Worm (Caenorhabditis elegans) whole organism, mixed stage, embryonic: Measurements from ENCODE around the gene mys-1.
A peak's percentile ranks its signal among the peaks of the same experiment; 100 is the strongest.

Source experiments
- M03D4.4 ChIP-seq: sonication (generic microtip); optimal IDR thresholded peaks from 2 replicates; lab custom pipeline; 2017; ENCODE audit warnings: mild to moderate bottlenecking, missing genetic modification characterization, missing compliant biosample characterization
- bed-3 ChIP-seq: fragments of 200-800 bp; sonication (Bioruptor generic); optimal IDR thresholded peaks from 3 replicates; lab custom pipeline; 2018; ENCODE audit warnings: mild to moderate bottlenecking, missing genetic modification characterization, moderate library complexity, missing compliant biosample characterization
- blmp-1 ChIP-seq: fragments of 150-350 bp; optimal IDR thresholded peaks from 2 replicates; lab custom pipeline; 2014; ENCODE audit warnings: missing biosample characterization, missing genetic modification characterization
- ceh-39 ChIP-seq: fragments of 150-350 bp; optimal IDR thresholded peaks from 2 replicates; lab custom pipeline; 2014; ENCODE audit warnings: missing biosample characterization, missing genetic modification characterization
- ceh-43 ChIP-seq: fragments of 200-800 bp; sonication (Bioruptor generic); optimal IDR thresholded peaks from 2 replicates; lab custom pipeline; 2018; ENCODE audit warnings: mild to moderate bottlenecking, missing genetic modification characterization, moderate library complexity, missing compliant biosample characterization
- ceh-83 ChIP-seq: fragments of 200-800 bp; sonication (Bioruptor generic); optimal IDR thresholded peaks from 2 replicates; lab custom pipeline; 2018; ENCODE audit warnings: mild to moderate bottlenecking, missing genetic modification characterization, missing compliant biosample characterization
- ces-1 ChIP-seq: fragments of 150-350 bp; optimal IDR thresholded peaks from 2 replicates; lab custom pipeline; 2014; ENCODE audit warnings: missing biosample characterization, missing genetic modification reagents, missing genetic modification characterization
- cnd-1 ChIP-seq: fragments of 200-800 bp; sonication (Bioruptor generic); optimal IDR thresholded peaks from 2 replicates; lab custom pipeline; 2018; ENCODE audit warnings: mild to moderate bottlenecking, missing genetic modification characterization, missing compliant biosample characterization
- drap-1 ChIP-seq: fragments of 200-800 bp; sonication (Bioruptor generic); optimal IDR thresholded peaks from 3 replicates; lab custom pipeline; 2018; ENCODE audit warnings: mild to moderate bottlenecking, missing genetic modification characterization, missing compliant biosample characterization
- elt-1 ChIP-seq: sonication (generic microtip); optimal IDR thresholded peaks from 2 replicates; lab custom pipeline; 2017; ENCODE audit warnings: missing genetic modification characterization, mild to moderate bottlenecking, missing compliant biosample characterization, antibody characterized with exemption, moderate library complexity, borderline replicate concordance; ENCODE audit not compliant: insufficient read depth
- elt-3 ChIP-seq: fragments of 150-350 bp; optimal IDR thresholded peaks from 2 replicates; lab custom pipeline; 2014; ENCODE audit warnings: missing biosample characterization, missing genetic modification characterization
- flh-1 ChIP-seq: fragments of 200-800 bp; sonication (Bioruptor generic); optimal IDR thresholded peaks from 2 replicates; lab custom pipeline; 2018; ENCODE audit warnings: mild to moderate bottlenecking, missing genetic modification characterization, moderate library complexity, missing compliant biosample characterization
- ham-2 ChIP-seq: fragments of 200-800 bp; sonication (Bioruptor generic); optimal IDR thresholded peaks from 2 replicates; lab custom pipeline; 2018; ENCODE audit warnings: mild to moderate bottlenecking, missing genetic modification characterization, missing compliant biosample characterization
- hlh-1 ChIP-seq: fragments of 150-350 bp; optimal IDR thresholded peaks from 2 replicates; lab custom pipeline; 2014; ENCODE audit warnings: missing biosample characterization, missing genetic modification reagents, missing genetic modification characterization
- lin-13 ChIP-seq: fragments of 150-350 bp; optimal IDR thresholded peaks from 2 replicates; lab custom pipeline; 2014; ENCODE audit warnings: missing biosample characterization, missing genetic modification characterization
- lin-32 ChIP-seq: fragments of 200-800 bp; sonication (Bioruptor generic); optimal IDR thresholded peaks from 2 replicates; lab custom pipeline; 2018; ENCODE audit warnings: mild to moderate bottlenecking, missing genetic modification characterization, missing compliant biosample characterization
- lsy-2 ChIP-seq: fragments of 150-350 bp; optimal IDR thresholded peaks from 2 replicates; lab custom pipeline; 2014; ENCODE audit warnings: missing biosample characterization, missing genetic modification characterization
- mab-5 ChIP-seq: fragments of 150-350 bp; optimal IDR thresholded peaks from 2 replicates; lab custom pipeline; 2014; ENCODE audit warnings: missing biosample characterization, missing genetic modification characterization
- mep-1 ChIP-seq: fragments of 150-350 bp; optimal IDR thresholded peaks from 2 replicates; lab custom pipeline; 2017; ENCODE audit warnings: missing biosample characterization, missing genetic modification reagents, missing genetic modification characterization, inconsistent platforms
- mls-2 ChIP-seq: sonication (generic microtip); optimal IDR thresholded peaks from 2 replicates; lab custom pipeline; 2016; ENCODE audit warnings: mild to moderate bottlenecking, missing genetic modification characterization, moderate library complexity, missing compliant biosample characterization
- nhr-12 ChIP-seq: fragments of 150-350 bp; optimal IDR thresholded peaks from 2 replicates; lab custom pipeline; 2014; ENCODE audit warnings: missing biosample characterization, missing genetic modification characterization
- nhr-2 ChIP-seq: fragments of 150-350 bp; optimal IDR thresholded peaks from 2 replicates; lab custom pipeline; 2014; ENCODE audit warnings: missing biosample characterization, missing genetic modification characterization
- nhr-237 ChIP-seq: fragments of 150-350 bp; optimal IDR thresholded peaks from 2 replicates; lab custom pipeline; 2014; ENCODE audit warnings: missing biosample characterization, missing genetic modification characterization
- nhr-28 ChIP-seq: fragments of 150-350 bp; optimal IDR thresholded peaks from 2 replicates; lab custom pipeline; 2014; ENCODE audit warnings: missing biosample characterization, missing genetic modification characterization
- nhr-76 ChIP-seq: sonication (generic microtip); optimal IDR thresholded peaks from 2 replicates; lab custom pipeline; 2017; ENCODE audit warnings: missing biosample characterization, missing genetic modification characterization
- pha-4 ChIP-seq: fragments of 150-350 bp; optimal IDR thresholded peaks from 2 replicates; lab custom pipeline; 2018; ENCODE audit warnings: missing biosample characterization, missing genetic modification reagents, missing genetic modification characterization
- sem-2 ChIP-seq: fragments of 200-800 bp; sonication (Bioruptor generic); optimal IDR thresholded peaks from 2 replicates; lab custom pipeline; 2018; ENCODE audit warnings: mild to moderate bottlenecking, missing genetic modification characterization, missing compliant biosample characterization
- snpc-4 ChIP-seq: fragments of 150-350 bp; optimal IDR thresholded peaks from 2 replicates; lab custom pipeline; 2014; ENCODE audit warnings: missing biosample characterization, missing genetic modification characterization
- sptf-1 ChIP-seq: sonication (generic microtip); optimal IDR thresholded peaks from 2 replicates; lab custom pipeline; 2017; ENCODE audit warnings: mild to moderate bottlenecking, missing genetic modification characterization, moderate library complexity, missing compliant biosample characterization
- tbx-8 ChIP-seq: fragments of 200-800 bp; sonication (Bioruptor generic); optimal IDR thresholded peaks from 2 replicates; lab custom pipeline; 2018; ENCODE audit warnings: mild to moderate bottlenecking, missing genetic modification characterization, moderate library complexity, missing compliant biosample characterization
- unc-120 ChIP-seq: sonication (generic microtip); optimal IDR thresholded peaks from 2 replicates; lab custom pipeline; 2017; ENCODE audit warnings: missing genetic modification characterization, missing compliant biosample characterization; ENCODE audit not compliant: poor library complexity, severe bottlenecking
- unc-39 ChIP-seq: fragments of 150-350 bp; optimal IDR thresholded peaks from 2 replicates; lab custom pipeline; 2014; ENCODE audit warnings: missing biosample characterization, missing genetic modification characterization
- unc-62 ChIP-seq: fragments of 150-350 bp; optimal IDR thresholded peaks from 2 replicates; lab custom pipeline; 2014; ENCODE audit warnings: missing biosample characterization, missing genetic modification reagents, missing genetic modification characterization
- zip-8 ChIP-seq: fragments of 150-350 bp; optimal IDR thresholded peaks from 2 replicates; lab custom pipeline; 2014; ENCODE audit warnings: missing biosample characterization, missing genetic modification characterization
- ztf-11 ChIP-seq: fragments of 150-350 bp; optimal IDR thresholded peaks from 2 replicates; lab custom pipeline; 2014; ENCODE audit warnings: missing biosample characterization, missing genetic modification characterization

The mys-1 gene

DNA sequence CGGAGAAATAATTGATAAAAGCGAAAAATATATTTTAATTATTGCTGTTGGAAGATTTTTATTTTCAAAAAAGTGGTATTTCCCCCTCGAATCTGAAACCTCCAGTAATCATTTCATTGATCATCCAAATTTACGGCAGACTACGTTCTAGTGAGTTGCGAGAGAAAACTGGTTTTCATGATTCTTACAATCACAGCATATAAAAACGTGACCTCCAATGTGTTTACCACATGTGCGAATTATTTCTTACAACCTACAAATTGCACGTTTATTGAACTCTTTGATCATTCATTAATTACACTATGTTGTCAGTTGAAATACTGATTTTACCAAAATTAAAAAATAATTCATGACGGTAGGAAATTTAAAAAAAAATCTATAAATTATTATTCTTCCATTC lies 4.8 kb upstream of the mys-1 start:
- no peak for TF ChIP-seq lsy-2 (tag; lab: Kevin White, UChicago)
- TF ChIP-seq nhr-28 (tag; lab: Kevin White, UChicago), result no peak
- no peak for TF ChIP-seq lin-32 (GFP tag; lab: Kevin White, UChicago)
- no peak for TF ChIP-seq unc-62
- TF ChIP-seq flh-1, result no peak
- no peak for TF ChIP-seq blmp-1 (tag; lab: Kevin White, UChicago)
- TF ChIP-seq drap-1, result no peak
- TF ChIP-seq sem-2 (GFP tag; lab: Kevin White, UChicago), result no peak
- no peak for TF ChIP-seq pha-4 (tag; lab: Kevin White, UChicago)
- TF ChIP-seq mls-2 (tag; lab: Kevin White, UChicago), result no peak
- TF ChIP-seq cnd-1 (tag; lab: Kevin White, UChicago), result no peak
- no peak for TF ChIP-seq sptf-1 (tag; lab: Kevin White, UChicago)
- TF ChIP-seq nhr-12 (tag; lab: Kevin White, UChicago), result no peak
- TF ChIP-seq elt-1 (tag; lab: Kevin White, UChicago), result no peak
- TF ChIP-seq ham-2 (GFP tag; lab: Kevin White, UChicago), result no peak
- TF ChIP-seq mep-1 (tag; lab: Kevin White, UChicago), result no peak

DNA sequence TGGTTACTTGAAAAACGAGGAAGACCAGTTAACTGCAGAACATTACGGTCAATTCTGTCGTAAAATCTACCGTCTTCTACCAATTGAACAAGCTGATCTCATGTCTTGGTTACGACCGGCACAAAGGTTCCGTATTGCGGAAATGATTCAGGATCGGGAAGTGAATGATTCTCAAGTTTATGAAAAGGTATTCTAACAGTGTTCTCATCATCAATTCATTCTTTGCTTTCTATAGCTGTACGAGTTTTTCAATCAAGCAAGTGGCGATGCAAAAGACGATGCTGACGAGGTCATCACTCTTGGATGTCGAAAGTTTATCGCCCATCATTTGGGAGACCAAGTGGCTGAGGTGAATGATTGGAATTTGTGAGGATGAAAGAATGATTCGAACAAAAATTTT lies 2.9 kb upstream of the mys-1 start:
- no peak for TF ChIP-seq ztf-11
- TF ChIP-seq, all 35 proteins: peak for 0

DNA sequence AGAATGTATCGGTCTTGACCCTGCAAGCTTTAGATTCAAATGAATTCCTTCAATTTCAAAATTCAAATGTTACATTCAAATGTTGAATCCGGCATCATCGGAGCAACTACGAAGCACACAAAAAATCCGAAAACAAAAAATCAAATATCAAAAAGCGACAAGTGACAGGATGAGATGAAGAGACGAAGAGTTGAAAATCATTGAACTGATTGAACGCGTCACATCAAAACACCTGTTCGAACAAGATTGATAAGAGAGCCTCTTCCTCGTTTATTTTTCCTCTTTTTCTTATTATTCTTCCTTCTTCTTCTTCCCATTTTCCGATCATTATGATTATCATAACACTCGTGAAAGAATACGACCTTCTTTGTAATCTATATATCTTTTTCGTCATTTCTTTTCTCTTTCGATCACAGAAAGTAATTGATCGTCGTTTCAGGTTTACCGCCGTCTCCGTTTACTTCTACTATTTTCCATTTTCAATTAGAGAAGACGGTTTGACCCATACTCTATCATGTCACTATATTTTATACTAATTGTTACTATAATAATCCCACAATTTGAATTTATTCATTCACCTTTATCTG lies 1.1 kb upstream of the mys-1 start, which contains the start of gene VC5.2:
Gene VC5.2, plus strand, starts transcription at position 439 of the 587 bp plus-strand sequence.
- peak; percentile 91 for TF ChIP-seq unc-62
- no peak for TF ChIP-seq unc-120
- TF ChIP-seq, all 35 proteins: peak for 1

DNA sequence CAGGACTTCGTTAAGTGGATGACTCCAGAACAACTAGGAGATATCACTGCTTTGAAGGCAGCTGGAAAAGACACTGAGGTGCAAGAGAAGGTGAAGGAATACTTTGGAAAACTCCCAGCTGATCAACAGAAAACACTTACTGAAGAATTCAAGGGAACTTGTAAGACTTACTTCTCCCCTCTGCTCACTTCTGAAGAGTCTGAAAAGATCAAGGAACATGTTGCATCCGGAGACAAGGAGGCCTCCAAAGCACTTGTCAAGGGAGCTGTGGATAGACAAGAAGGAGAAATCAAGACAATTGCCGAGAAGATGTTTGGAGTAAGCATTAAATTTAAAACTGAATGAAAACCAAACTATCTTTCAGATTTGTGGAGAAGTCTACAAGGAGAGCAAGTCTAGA lies 5.1 kb downstream of the mys-1 start:
- TF ChIP-seq nhr-237 (no peak), nhr-12 (tag; lab: Kevin White, UChicago) (no peak), ceh-39 (tag; lab: Kevin White, UChicago) (no peak), unc-39 (tag; lab: Kevin White, UChicago) (no peak), lin-13 (no peak), elt-1 (tag; lab: Kevin White, UChicago) (no peak), drap-1 (no peak), lsy-2 (tag; lab: Kevin White, UChicago) (no peak), sptf-1 (tag; lab: Kevin White, UChicago) (no peak), nhr-28 (tag; lab: Kevin White, UChicago) (no peak), lin-32 (GFP tag; lab: Kevin White, UChicago) (no peak), hlh-1 (tag; lab: Kevin White, UChicago) (no peak)

DNA sequence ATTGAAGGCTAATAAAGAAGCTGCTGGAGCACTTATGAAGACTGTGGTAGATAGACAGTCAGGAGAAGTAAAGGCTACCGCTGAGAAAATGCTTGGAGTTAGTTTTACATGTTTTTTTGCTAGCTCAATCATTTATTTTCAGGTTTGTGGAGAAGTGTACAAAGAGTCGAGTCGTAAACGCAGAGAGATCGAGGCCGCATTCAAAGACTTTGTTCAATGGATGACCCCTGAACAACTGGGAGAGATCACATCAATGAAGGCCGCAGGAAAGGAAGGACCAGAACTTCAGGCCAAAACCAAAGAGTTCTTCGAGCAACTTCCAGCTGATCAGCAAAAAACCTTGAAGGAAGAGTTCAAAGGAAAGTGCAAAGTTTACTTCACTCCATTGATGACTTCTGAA lies 5.7 kb downstream of the mys-1 start:
- TF ChIP-seq elt-3 (no peak), elt-1 (tag; lab: Kevin White, UChicago) (no peak), nhr-2 (tag; lab: Kevin White, UChicago) (no peak), ztf-11 (no peak), sem-2 (GFP tag; lab: Kevin White, UChicago) (no peak), unc-62 (no peak), nhr-28 (tag; lab: Kevin White, UChicago) (no peak), M03D4.4 (tag; lab: Kevin White, UChicago) (no peak), mls-2 (tag; lab: Kevin White, UChicago) (no peak), ces-1 (GFP tag; lab: Kevin White, UChicago) (no peak), unc-39 (tag; lab: Kevin White, UChicago) (no peak), mab-5 (tag; lab: Kevin White, UChicago) (no peak)

DNA sequence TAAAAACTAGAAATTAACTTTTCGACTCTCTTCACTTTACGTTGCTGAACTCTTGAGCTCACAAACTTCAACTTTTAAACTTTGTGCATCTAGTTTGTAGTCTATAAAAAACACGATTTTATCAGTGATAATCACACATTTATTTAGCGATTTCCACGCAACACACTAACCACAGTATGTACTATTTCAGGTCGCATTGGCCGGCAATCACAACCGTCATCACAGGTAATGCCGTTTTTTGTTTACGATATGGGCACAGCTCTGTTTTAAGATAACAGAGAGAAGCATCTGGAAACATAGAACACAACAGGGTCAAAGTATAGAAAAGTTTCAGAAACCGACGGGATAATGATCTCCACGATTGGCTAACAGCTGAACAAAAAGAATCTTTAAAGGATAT lies 8.3 kb downstream of the mys-1 start:
- no peak for TF ChIP-seq M03D4.4 (tag; lab: Kevin White, UChicago)
- no peak for TF ChIP-seq ces-1 (GFP tag; lab: Kevin White, UChicago)
- TF ChIP-seq pha-4 (tag; lab: Kevin White, UChicago), result no peak
- no peak for TF ChIP-seq tbx-8 (GFP tag; lab: Kevin White, UChicago)
- TF ChIP-seq ham-2 (GFP tag; lab: Kevin White, UChicago), result no peak
- no peak for TF ChIP-seq snpc-4
- TF ChIP-seq elt-3, result no peak
- TF ChIP-seq nhr-76 (tag; lab: Kevin White, UChicago), result no peak
- no peak for TF ChIP-seq nhr-237
- TF ChIP-seq lsy-2 (tag; lab: Kevin White, UChicago), result no peak
- no peak for TF ChIP-seq nhr-12 (tag; lab: Kevin White, UChicago)
- no peak for TF ChIP-seq nhr-2 (tag; lab: Kevin White, UChicago)
- TF ChIP-seq nhr-28 (tag; lab: Kevin White, UChicago), result no peak
- no peak for TF ChIP-seq ceh-43 (GFP tag; lab: Kevin White, UChicago)
- TF ChIP-seq zip-8 (tag; lab: Kevin White, UChicago), result no peak
- TF ChIP-seq ceh-39 (tag; lab: Kevin White, UChicago), result no peak
- TF ChIP-seq bed-3, result no peak
- TF ChIP-seq ceh-83 (GFP tag; lab: Kevin White, UChicago), result no peak
- no peak for TF ChIP-seq sem-2 (GFP tag; lab: Kevin White, UChicago)
